Fruit fly (Drosophila melanogaster) Kc167 (cell line): ENCODE data around the gene Polr3F.

Source experiments
- Myc ChIP-seq: fragments of >200 bp; optimal IDR thresholded peaks from 2 replicates; lab custom pipeline; 2017; ENCODE audit warnings: missing external identifiers
- Sin3A ChIP-seq: fragments of >200 bp; optimal IDR thresholded peaks from 2 replicates; lab custom pipeline; 2018; ENCODE audit warnings: missing external identifiers
- h ChIP-seq: fragments of >200 bp; optimal IDR thresholded peaks from 3 replicates; lab custom pipeline; 2018; ENCODE audit warnings: missing external identifiers
- insv ChIP-seq: fragments of >200 bp; optimal IDR thresholded peaks from 3 replicates; lab custom pipeline; 2018; ENCODE audit warnings: missing external identifiers
- psq ChIP-seq: fragments of >200 bp; optimal IDR thresholded peaks from 2 replicates; lab custom pipeline; 2017; ENCODE audit warnings: missing external identifiers
- ttk ChIP-seq: sonication (Bioruptor generic); optimal IDR thresholded peaks from 2 replicates; lab custom pipeline; 2017; ENCODE audit warnings: missing external identifiers

Polr3F gene

DNA sequence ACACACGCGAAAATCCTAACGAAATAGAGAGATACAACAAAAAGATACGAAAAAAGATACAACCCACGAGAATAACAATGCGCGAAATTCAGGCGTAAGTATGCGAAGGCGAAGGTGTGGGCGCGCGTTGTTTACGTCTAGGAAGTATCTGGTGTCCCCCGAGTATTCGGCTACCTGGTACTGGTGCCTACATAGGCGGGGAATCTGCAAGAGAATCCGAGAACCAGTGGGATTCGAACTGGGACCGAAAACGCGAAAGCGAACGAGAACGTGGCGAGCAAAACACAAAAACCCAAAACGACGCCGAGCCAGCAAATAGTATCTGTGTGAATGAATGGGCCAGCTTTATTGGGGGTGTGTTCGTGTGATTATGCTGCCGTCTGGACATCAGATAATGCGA is 22.9 kb upstream of the Polr3F start:
- TF ChIP-seq Myc (lab: Kevin White, UChicago) (no peak), insv (lab: Kevin White, UChicago) (no peak), ttk (lab: Kevin White, UChicago) (no peak), h (lab: Kevin White, UChicago) (no peak), psq (no peak)

DNA sequence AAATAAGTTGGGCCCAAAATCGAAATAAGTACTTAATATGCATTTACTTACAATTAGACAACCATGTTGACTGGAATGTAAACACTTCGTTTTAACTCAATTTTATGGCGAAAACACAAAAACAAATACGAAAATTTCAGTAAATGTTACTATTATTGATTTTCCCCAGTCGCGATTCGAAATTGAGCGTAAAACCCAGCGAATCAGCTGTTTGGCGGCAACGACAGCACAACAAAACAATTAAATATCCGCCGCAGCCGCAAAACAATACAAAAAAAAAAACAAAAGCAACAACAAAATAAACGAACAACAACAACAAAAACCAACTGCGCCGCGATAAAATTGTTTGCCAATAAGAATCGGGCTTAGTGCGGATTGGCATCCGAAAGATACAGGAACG is 22.4 kb upstream of the Polr3F start, which contains the start of the genes CAH8 and CG7059:
TSS of gene CAH8 (minus strand) at position 101 of the 400 bp plus-strand sequence.
TSS of gene CG7059 (plus strand) at position 167 of the 400 bp plus-strand sequence.
- TF ChIP-seq insv (lab: Kevin White, UChicago) = no peak

DNA sequence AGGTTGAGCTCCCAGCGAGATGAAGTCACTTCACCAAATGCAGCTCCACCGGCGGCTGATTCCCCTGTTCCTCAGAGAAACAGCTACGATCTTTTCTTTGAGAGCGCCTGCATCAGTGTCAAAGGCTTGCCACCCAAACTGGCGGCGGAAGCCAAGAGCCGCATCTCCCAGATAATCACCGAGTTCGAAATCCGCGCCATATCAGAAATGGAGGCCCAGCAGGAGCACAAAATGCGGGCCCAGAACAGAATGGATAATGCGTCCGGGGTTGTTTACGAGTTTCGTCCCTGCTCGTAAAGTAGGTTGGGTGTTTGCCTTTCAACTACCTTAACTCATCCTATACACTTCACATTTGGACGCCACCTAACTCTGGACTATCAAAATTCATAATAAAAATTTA is 14.6 kb upstream of the Polr3F start, which contains the start of gene Gpdh3:
TSS of gene Gpdh3 (plus strand) at position 301 of the 400 bp plus-strand sequence.
- TF ChIP-seq Myc (lab: Kevin White, UChicago) = no peak
- no peak for TF ChIP-seq Sin3A (lab: Kevin White, UChicago)
- TF ChIP-seq psq = no peak
- TF ChIP-seq h (lab: Kevin White, UChicago) = no peak

DNA sequence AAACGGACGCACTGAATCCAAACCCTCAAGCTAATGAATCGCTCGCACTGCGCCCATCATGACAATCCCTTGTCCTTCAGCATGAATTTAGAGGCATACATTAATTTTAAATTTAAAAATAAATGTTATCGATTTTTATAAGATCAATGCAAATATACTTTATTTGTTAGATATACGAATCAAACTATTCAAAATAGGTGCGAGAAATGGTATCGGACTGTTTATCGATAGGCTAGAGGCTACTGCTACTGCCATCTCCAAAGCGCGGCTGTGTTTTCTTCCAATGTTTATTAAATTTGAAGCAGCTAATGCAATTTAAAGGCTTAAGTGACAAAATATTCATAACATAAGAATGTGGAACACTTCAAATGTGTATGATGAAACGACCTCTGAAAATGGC is 13.9 kb upstream of the Polr3F start, which contains the start of gene CG43342:
TSS of gene CG43342 (plus strand) at position 264 of the 400 bp plus-strand sequence.
- TF ChIP-seq Sin3A (lab: Kevin White, UChicago) (no peak), ttk (lab: Kevin White, UChicago) (no peak), Myc (lab: Kevin White, UChicago) (no peak), psq (no peak), insv (lab: Kevin White, UChicago) (no peak), h (lab: Kevin White, UChicago) (no peak)

DNA sequence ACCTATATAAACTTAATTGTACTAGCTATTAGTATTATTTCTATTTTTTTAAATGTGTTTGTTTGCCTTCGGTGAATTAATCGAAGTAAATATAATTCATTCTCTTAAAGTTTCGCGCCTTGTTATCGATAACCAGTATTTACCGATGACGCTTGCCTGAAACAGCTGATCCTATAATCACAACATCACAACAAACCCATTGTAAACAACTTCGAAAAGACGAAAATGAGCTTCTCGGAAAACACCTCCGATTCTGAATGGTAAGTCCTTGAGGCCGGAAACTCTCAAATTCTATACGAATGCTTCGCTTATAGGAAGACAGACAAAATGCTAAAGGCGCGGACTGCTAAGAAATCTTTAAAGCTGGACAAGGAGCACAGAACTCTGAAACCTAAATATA is 12.8 kb upstream of the Polr3F start, which contains the start of gene CG34149:
TSS of gene CG34149 (plus strand) at position 187 of the 400 bp plus-strand sequence.
- no peak for TF ChIP-seq insv (lab: Kevin White, UChicago)
- TF ChIP-seq psq = no peak
- no peak for TF ChIP-seq Sin3A (lab: Kevin White, UChicago)
- no peak for TF ChIP-seq h (lab: Kevin White, UChicago)
- no peak for TF ChIP-seq ttk (lab: Kevin White, UChicago)

DNA sequence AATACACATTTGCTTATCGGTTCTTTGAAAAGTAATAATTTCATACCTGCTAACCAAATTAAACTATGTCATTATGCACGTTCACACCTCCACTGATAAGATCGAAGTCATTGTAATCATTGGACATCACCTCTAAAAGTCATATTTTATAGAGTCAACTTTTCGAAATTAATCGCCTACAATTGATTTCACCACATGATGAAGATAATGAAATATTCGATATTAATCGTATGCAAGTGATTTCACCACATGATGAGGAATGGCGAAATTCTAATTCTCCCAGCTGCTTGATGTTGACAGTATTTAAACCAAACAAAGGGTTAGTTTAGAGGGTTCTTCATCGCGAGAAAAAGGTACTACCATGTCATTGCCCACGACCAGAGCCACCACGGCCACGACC is 8.5 kb upstream of the Polr3F start, which contains the start of gene CG18596:
TSS of gene CG18596 (plus strand) at position 250 of the 400 bp plus-strand sequence.
- no peak for TF ChIP-seq ttk (lab: Kevin White, UChicago)

DNA sequence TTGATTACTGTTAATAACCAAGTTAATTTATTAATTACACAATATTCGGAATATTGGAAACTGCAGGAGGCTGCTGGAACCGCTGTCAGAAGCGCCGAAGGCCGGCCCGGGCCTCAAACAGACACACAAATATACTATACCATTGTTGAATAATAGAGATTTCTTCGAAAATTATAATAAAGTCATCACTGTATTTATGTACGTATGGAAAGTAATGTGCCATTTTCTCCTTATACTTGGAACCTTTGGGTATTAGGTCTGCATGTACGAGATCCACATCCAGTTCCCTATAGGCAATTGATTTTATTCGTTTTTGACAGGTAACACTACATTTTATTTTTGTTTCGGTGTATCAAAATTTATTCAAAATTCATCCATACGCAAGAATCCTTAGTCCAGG is 5.4 kb upstream of the Polr3F start, which contains the start of gene CG7069:
TSS of gene CG7069 (plus strand) at position 301 of the 400 bp plus-strand sequence.
- TF ChIP-seq ttk (lab: Kevin White, UChicago) (no peak), Sin3A (lab: Kevin White, UChicago) (no peak), psq (no peak), Myc (lab: Kevin White, UChicago) (no peak), insv (lab: Kevin White, UChicago) (no peak), h (lab: Kevin White, UChicago) (no peak)

DNA sequence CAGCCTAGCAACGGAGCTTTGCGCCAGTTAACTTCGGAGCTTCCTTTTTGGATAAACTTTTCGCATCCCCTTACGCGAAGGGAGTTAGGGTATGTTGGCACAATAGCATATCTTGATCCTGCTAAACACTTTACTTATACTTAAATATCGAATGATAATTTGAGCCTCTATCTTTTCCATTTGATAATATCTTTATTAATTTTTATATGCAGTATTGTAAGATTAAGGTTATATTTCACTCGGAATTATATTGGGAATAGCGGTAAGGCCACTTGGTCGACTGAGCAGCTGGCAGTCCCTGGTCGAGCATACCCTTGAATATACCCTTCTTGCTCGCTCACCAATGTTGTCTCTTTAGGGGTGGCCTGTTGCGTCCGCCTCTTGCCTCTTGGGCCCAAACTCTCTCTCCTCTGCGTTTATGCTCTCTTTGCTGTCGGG is 1.6 kb upstream of the Polr3F start:
- TF ChIP-seq psq (no peak), insv (lab: Kevin White, UChicago) (no peak), Myc (lab: Kevin White, UChicago) (no peak), h (lab: Kevin White, UChicago) (no peak), Sin3A (lab: Kevin White, UChicago) (no peak), ttk (lab: Kevin White, UChicago) (no peak)

DNA sequence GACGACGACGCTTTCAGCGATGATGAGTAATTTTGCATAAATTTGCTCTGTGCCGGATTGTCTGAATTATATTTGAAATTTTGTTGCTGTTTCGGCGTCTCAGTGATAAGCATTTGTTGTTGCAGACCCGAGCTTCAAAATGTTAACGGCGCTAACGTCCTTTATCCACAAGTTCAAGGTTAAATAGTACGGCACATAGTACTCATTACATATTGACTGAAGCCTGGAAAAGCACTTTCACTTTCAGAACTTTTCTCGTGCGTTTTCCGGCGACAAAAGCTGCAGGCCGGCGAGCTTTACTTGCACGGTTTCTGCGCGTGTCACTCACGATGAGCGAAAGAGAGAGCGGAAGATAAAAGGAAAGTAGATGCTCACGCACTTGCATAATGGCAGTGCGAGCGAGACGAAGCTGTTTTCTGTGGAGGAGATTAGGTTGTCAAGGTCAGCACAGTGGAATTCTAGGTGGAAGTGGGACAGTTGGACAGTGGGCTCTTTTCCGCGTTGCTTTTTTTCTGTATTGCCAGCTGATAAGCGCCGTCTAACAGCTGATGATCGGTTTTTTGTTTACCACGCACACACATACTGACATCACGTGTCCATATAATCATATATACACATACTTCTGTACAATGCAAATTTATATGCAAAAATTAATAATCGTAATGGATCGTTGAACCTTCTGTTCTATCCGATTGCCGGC is 1.1 kb upstream of the Polr3F start:
- TF ChIP-seq Myc (lab: Kevin White, UChicago) (no peak), insv (lab: Kevin White, UChicago) (no peak), psq (no peak), Sin3A (lab: Kevin White, UChicago) (no peak), ttk (lab: Kevin White, UChicago) (no peak), h (lab: Kevin White, UChicago) (no peak)

DNA sequence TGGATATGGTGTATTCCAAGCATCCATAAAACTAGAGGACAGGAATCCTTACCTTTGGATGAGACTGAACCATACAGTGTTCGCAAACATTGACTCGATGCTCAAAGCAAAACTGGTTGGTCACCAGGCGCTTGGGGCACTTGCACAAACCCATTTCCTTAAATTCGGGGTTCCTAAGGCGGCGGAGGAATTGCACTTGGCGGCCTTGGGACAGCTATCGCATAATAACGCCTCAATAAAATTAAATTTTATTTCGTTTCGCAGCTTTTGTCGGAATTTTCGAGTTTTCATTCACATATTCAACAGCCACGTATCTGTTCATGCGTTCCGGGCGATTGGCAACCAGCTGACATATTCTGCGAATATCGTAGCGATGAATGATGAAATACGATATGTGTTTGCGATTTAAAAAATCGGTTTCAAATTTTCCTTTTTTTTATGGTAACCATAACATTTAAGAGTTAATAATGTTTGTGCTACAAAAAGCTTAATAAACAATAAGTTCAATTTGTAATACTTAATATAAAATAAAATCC is 1.4 kb downstream of the Polr3F start, which contains the start of gene CG5382:
TSS of gene CG5382 (minus strand) at position 324 of the 536 bp plus-strand sequence.
- TF ChIP-seq psq (no peak), h (lab: Kevin White, UChicago) (no peak), Sin3A (lab: Kevin White, UChicago) (no peak), insv (lab: Kevin White, UChicago) (no peak), Myc (lab: Kevin White, UChicago) (no peak), ttk (lab: Kevin White, UChicago) (no peak)

DNA sequence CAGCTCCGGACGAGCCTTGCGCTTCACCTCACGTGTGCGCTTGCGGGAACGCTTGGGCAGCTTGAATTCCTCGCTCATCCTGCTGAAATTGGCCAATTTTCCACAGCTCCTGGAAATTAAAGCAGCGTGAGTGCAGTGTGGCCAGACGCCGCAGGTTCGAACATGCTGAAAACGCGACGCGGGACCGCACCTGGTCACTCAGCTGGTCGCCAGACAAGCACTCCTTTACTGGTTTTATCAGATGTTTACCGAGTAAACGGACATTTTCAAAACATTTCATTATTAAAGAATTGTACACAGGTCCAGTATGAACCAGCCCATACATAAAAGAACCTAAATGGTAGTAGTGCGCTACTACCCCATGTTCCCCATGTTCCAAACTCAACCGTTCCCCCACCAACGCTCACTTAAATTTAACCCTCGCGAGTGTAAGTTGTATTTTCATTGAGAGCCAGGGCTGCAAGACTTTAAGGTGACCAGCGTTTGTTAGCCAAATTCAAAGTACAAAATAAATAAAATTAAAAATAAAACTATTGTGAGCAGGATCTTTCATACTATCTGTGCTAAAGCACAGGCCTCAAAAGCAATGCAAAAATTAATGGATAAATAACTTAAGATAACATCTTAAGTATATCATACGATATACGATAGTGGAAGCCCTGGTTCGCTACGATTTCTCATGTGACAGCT is 4.8 kb downstream of the Polr3F start, which contains the start of the genes JMJD6, CG7071 and Muted:
TSS of gene JMJD6 (minus strand) at position 154 of the 690 bp plus-strand sequence.
TSS of gene CG7071 (plus strand) at position 403 of the 690 bp plus-strand sequence.
TSS of gene Muted (plus strand) at position 403 of the 690 bp plus-strand sequence.
- TF ChIP-seq ttk (lab: Kevin White, UChicago) = no peak
- no peak for TF ChIP-seq Myc (lab: Kevin White, UChicago)
- no peak for TF ChIP-seq psq
- no peak for TF ChIP-seq h (lab: Kevin White, UChicago)
- no peak for TF ChIP-seq Sin3A (lab: Kevin White, UChicago)
- no peak for TF ChIP-seq insv (lab: Kevin White, UChicago)
